Worm (Caenorhabditis elegans) whole organism, early embryonic: ENCODE measurements around the gene Y77E11A.16.

Experiments
- aly-1 ChIP-seq: sonication (generic microtip); optimal IDR thresholded peaks from 2 replicates; lab custom pipeline; 2016; ENCODE audit warnings: missing genetic modification characterization, missing compliant biosample characterization
- ama-1 ChIP-seq: fragments of 150-350 bp; optimal IDR thresholded peaks from 2 replicates; lab custom pipeline; 2014

DNA sequence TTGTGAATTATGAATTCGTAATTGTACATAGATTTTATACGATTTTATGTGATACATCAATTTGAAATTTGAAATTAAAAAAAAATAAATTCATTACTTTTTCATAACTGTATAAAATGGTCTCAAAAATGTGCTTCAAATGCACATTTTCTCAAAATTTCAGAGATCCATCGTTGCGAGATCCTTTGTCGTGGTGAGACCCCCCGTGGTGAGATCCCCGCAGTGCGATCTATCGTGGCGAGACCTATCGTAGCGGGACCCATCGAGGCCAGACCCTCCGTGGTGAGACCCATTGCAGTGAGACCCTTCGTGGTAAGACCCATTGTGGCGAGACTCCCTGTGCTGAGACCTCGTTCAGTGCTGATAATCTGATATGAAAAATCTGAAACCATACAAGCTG lies 25.8 kb upstream of the Y77E11A.16 start:
- TF ChIP-seq aly-1 (tag; lab: Kevin White, UChicago) = no peak
- TF ChIP-seq ama-1 (lab: Kevin White, UChicago) = no peak
